Worm (Caenorhabditis elegans) whole organism, L4/young adult: ENCODE data around the gene best-1.

ENCODE experiments used
- dao-5 ChIP-seq: sonication (generic microtip); optimal IDR thresholded peaks from 2 replicates; lab custom pipeline; 2016; ENCODE audit warnings: missing genotype, missing genetic modification characterization, moderate library complexity, missing compliant biosample characterization
- him-1 ChIP-seq: sonication (generic microtip); optimal IDR thresholded peaks from 2 replicates; lab custom pipeline; 2016; ENCODE audit warnings: missing genotype, missing genetic modification reagents, missing genetic modification characterization, missing compliant biosample characterization

DNA sequence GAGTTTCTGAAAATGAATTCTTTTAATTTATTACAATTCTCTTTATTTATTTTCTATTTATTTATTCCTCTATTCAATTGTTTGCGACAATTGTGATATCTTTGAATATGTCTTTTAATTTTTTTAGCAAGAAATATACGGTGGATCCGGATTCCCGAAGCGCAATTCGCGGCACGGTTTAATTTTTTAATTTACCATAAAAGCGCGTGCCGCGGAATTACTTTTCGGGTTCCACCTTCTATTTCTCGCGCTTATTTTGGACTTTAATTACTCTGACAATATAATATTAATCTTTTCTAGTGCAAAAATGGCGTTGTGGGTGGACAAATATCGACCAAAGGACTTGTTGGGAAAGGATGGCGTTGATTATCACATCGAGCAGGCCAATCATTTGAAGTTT, 14.1 kb downstream of the best-1 start, which contains the start of gene rfc-3:
- TF ChIP-seq him-1 (no peak), dao-5 (no peak)
